Worm (Caenorhabditis elegans) whole organism, L4 larva: ENCODE data around the gene M199.8.

Experiments
- egl-27 ChIP-seq: sonication (generic microtip); optimal IDR thresholded peaks from 3 replicates; lab custom pipeline; 2017; ENCODE audit warnings: missing biosample characterization, missing genetic modification reagents, missing genetic modification characterization
- lsy-2 ChIP-seq, 2 experiments: fragments of 150-350 bp in 1 of 2; sonication (generic microtip) in 1 of 2; optimal IDR thresholded peaks; 2 replicates each; lab custom pipeline; 2014 to 2017; ENCODE audit warnings: missing biosample characterization in 2 of 2, missing genetic modification characterization in 2 of 2
- nhr-11 ChIP-seq: fragments of 150-350 bp; optimal IDR thresholded peaks from 2 replicates; lab custom pipeline; 2014; ENCODE audit warnings: missing biosample characterization, missing genetic modification characterization
- nhr-48 ChIP-seq: sonication (generic microtip); optimal IDR thresholded peaks from 2 replicates; lab custom pipeline; 2016; ENCODE audit warnings: mild to moderate bottlenecking, missing genetic modification characterization, missing compliant biosample characterization
- ztf-11 ChIP-seq: fragments of 150-350 bp; optimal IDR thresholded peaks from 2 replicates; lab custom pipeline; 2014; ENCODE audit warnings: missing biosample characterization, missing genetic modification characterization

ce11 chrIV:15108475-15108874 lies 25.3 kb downstream of the M199.8 start, which contains the start of gene M199.2:
- no peak for TF ChIP-seq egl-27 (tag; lab: Kevin White, UChicago)
- TF ChIP-seq nhr-48 = no peak
- no peak for TF ChIP-seq lsy-2 (tag; optimal IDR thresholded peaks at IDR 0.05; lab: Kevin White, UChicago)
- TF ChIP-seq ztf-11 (tag; lab: Kevin White, UChicago) = no peak
- no peak for TF ChIP-seq nhr-11
